Worm (Caenorhabditis elegans): ENCODE data around the gene F59E12.3.
"Not testable (repeated sequence)": the region's sequence is repeated elsewhere in the genome, so short reads cannot be mapped to it uniquely, and the experiment has no call there.

The F59E12.3 gene

DNA sequence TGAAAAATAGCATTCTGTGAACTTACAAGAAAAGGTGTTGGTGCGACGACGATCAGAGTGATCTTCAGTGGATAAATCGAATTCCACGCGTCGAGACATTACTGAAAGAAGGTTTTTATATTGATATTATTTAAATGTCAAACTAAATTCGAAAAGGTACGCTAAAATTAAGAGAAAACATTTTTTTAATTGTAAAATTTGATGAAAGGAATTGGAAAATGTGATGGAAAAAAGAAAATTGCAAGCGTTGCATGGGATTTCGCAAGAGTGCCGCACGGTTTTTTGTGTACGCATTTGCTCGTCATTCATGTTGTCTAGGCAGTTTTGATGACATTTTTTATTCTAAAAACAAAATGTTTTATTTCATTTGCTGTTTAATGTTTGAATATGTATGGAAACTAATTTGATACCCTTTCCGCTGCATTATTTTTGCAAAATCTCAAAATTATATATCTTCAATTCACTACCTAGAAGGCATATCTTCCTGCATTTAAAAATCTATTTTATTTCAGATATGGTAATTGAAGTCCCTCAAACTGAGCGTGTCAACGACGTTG lies 15.7 kb upstream of the F59E12.3 start, which contains the start of the genes eif-3.L and npl-4.2:
TSS of gene eif-3.L (minus strand) at position 101 of the 557 bp plus-strand sequence.
TSS of gene npl-4.2 (plus strand) at position 507 of the 557 bp plus-strand sequence.
- not testable (repeated sequence) for TF ChIP-seq unc-62 (GFP tag; optimal IDR thresholded peaks at IDR 0.05); repo-1 (tag; optimal IDR thresholded peaks at IDR 0.05); ztf-28 (GFP tag; IDR thresholded peaks at IDR 0.05)

DNA sequence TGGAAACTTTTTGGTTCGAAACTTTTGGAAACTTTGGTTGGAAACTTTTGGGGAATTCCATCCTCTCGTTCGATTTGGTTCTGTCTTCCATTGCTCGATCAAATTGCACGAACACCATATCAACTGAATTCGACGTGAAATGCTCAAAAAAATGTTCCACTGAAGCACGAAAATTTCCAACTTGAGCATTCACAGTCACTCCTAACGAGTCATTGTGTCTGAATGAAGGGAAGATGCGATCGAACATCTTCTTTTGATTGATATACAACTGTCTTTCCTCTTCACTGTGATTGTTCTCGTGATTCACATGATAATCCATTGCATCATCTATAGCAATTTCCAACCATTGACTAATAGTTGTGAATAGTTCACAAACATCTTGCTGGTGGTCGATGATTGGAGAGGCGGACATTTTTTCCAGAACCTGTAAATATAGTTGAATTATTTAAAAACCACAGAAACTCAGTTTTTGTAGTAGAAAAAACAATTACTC lies 9.8 kb upstream of the F59E12.3 start, which contains the start of gene F59E12.15:
TSS of gene F59E12.15 (minus strand) at position 51 of the 493 bp plus-strand sequence.
- TF ChIP-seq athp-1 (tag; optimal IDR thresholded peaks at IDR 0.05) (no peak), F52B5.7 (tag; optimal IDR thresholded peaks at IDR 0.05) (no peak), cebp-1 (GFP tag; IDR thresholded peaks at IDR 0.05) (no peak), cebp-1 (tag; optimal IDR thresholded peaks at IDR 0.05) (no peak), snpc-1.3 (tag; optimal IDR thresholded peaks at IDR 0.05; ENCODE audit: insufficient read depth) (no peak), F55B11.4 (tag; optimal IDR thresholded peaks at IDR 0.05; ENCODE audit: borderline replicate concordance, insufficient read depth) (no peak), Y79H2A.3 (GFP tag; conservative IDR thresholded peaks at IDR 0.05) (no peak), bed-2 (GFP tag; IDR thresholded peaks at IDR 0.05) (no peak), T07F8.4 (tag; optimal IDR thresholded peaks at IDR 0.05) (no peak), hsf-1 (GFP tag; IDR thresholded peaks at IDR 0.05) (no peak), ztf-25 (GFP tag; IDR thresholded peaks at IDR 0.05) (no peak), ceh-58 (GFP tag; IDR thresholded peaks at IDR 0.05) (no peak), egl-18 (GFP tag; IDR thresholded peaks at IDR 0.05) (no peak), Y53G8AR.9 (GFP tag; conservative IDR thresholded peaks at IDR 0.05) (no peak), ceh-27 (GFP tag; optimal IDR thresholded peaks at IDR 0.05) (no peak), C17E4.6 (GFP tag; IDR thresholded peaks at IDR 0.05) (no peak), F57A8.1 (GFP tag; optimal IDR thresholded peaks at IDR 0.05) (no peak), hrde-1 (tag; optimal IDR thresholded peaks at IDR 0.05; ENCODE audit: borderline replicate concordance) (no peak), ama-1 (optimal IDR thresholded peaks at IDR 0.05) (no peak), ama-1 (GFP tag; optimal IDR thresholded peaks at IDR 0.05) (no peak), ztf-6 (GFP tag; IDR thresholded peaks at IDR 0.05) (no peak)

DNA sequence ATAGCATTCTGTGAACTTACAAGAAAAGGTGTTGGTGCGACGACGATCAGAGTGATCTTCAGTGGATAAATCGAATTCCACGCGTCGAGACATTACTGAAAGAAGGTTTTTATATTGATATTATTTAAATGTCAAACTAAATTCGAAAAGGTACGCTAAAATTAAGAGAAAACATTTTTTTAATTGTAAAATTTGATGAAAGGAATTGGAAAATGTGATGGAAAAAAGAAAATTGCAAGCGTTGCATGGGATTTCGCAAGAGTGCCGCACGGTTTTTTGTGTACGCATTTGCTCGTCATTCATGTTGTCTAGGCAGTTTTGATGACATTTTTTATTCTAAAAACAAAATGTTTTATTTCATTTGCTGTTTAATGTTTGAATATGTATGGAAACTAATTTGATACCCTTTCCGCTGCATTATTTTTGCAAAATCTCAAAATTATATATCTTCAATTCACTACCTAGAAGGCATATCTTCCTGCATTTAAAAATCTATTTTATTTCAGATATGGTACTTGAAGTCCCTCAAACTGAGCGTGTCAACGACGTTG lies 7.2 kb upstream of the F59E12.3 start, which contains the start of the genes F59E12.6 and npl-4.1:
TSS of gene F59E12.6 (minus strand) at position 101 of the 551 bp plus-strand sequence.
TSS of gene npl-4.1 (plus strand) at position 501 of the 551 bp plus-strand sequence.
- TF ChIP-seq rcor-1 (GFP tag; IDR thresholded peaks at IDR 0.05); nhr-90 (tag; optimal IDR thresholded peaks at IDR 0.05); F55B11.4 (tag; optimal IDR thresholded peaks at IDR 0.05; ENCODE audit: borderline replicate concordance, insufficient read depth): not testable (repeated sequence)

DNA sequence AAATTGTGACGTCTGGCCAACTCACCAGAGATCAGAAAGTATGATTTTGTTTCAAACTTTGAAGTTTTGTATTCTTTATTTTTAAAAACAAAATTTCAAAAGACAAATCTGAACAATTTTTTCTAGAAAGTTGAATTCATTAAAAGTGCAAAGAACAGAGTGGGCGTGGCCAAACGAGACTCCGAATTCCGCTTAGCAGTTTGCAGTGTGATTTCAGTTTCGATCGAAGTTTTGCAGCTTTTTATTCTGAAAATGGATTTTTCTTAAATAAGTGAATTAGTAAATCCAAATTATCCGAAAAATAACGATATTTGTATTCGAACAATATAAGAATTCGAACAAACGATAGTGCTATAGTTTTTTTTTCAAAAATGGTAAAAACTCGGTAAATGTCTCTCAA lies 4.7 kb upstream of the F59E12.3 start:
- TF ChIP-seq unc-62 (GFP tag; optimal IDR thresholded peaks at IDR 0.05) (no peak), attf-3 (GFP tag; conservative IDR thresholded peaks at IDR 0.05) (peak; percentile 87)

DNA sequence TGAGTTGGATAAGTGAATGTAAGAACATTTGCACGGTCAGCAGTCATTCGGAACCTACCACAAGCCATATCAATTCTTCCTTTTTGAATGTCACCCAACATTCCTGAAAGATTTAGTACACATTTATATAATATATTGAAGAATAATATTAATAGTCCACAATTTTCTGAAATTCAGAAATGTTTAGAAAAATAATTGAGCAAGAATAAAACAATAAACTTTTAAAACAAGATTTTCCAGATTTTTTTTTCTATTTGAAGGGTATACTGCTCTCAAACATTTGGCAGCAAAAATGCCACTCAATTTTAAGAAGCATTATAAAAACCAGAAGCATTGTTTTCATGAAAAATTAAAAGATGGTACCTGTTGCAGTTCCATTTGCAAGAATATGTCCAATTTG lies 1.3 kb upstream of the F59E12.3 start, which contains the start of gene F59E12.8:
TSS of gene F59E12.8 (minus strand) at position 101 of the 400 bp plus-strand sequence.
- TF ChIP-seq zim-3 (tag; optimal IDR thresholded peaks at IDR 0.05) (no peak), efl-1 (GFP tag; optimal IDR thresholded peaks at IDR 0.05) (no peak), hsf-1 (GFP tag; IDR thresholded peaks at IDR 0.05) (no peak), ztf-22 (GFP tag; optimal IDR thresholded peaks at IDR 0.05) (no peak), F37B4.10 (GFP tag; IDR thresholded peaks at IDR 0.05) (no peak), egrh-3 (GFP tag; IDR thresholded peaks at IDR 0.05) (no peak), xnd-1 (tag; optimal IDR thresholded peaks at IDR 0.05) (no peak), ztf-6 (GFP tag; IDR thresholded peaks at IDR 0.05) (no peak), attf-5 (GFP tag; optimal IDR thresholded peaks at IDR 0.05) (no peak), lin-40 (tag; optimal IDR thresholded peaks at IDR 0.05) (no peak), cebp-2 (GFP tag; IDR thresholded peaks at IDR 0.05) (no peak), F52B5.7 (tag; optimal IDR thresholded peaks at IDR 0.05) (no peak), F55B11.4 (tag; optimal IDR thresholded peaks at IDR 0.05; ENCODE audit: borderline replicate concordance, insufficient read depth) (no peak), nfyb-1 (GFP tag; IDR thresholded peaks at IDR 0.05) (no peak), C17E4.6 (GFP tag; IDR thresholded peaks at IDR 0.05) (no peak), F33H1.4 (GFP tag; IDR thresholded peaks at IDR 0.05) (no peak), madf-6 (GFP tag; IDR thresholded peaks at IDR 0.05) (no peak)

Measured in whole organism, young adult.